Fruit fly (Drosophila melanogaster): ENCODE measurements around the gene Sbp2.

The Sbp2 gene

dm6 chr3L:8340264-8341095, 36.5 kb downstream of the Sbp2 start, which contains the start of the genes Prim1 and CG7083:
Gene Prim1 (plus strand): TSS chr3L:8340314.
Gene CG7083 (plus strand): TSS chr3L:8340785.
- TF ChIP-seq CG10669 (GFP tag; optimal IDR thresholded peaks at IDR 0.05), result peak; percentile 55
- peak; percentile 39; the same call in 1 of the 2 replicates for TF ChIP-seq CG15336 (GFP tag; IDR thresholded peaks at IDR 0.05)
- peak; percentile 54 for TF ChIP-seq CG6808 (GFP tag; optimal IDR thresholded peaks at IDR 0.05)
- peak; percentile 9 for TF ChIP-seq CG8632 (GFP tag; optimal IDR thresholded peaks at IDR 0.05)
- TF ChIP-seq esn (GFP tag; optimal IDR thresholded peaks at IDR 0.05), result peak; percentile 79
- no peak for TF ChIP-seq CG6276 (GFP tag; optimal IDR thresholded peaks at IDR 0.05)
- no peak for TF ChIP-seq CG11294 (GFP tag; IDR thresholded peaks at IDR 0.05)
- TF ChIP-seq topi (GFP tag; optimal IDR thresholded peaks at IDR 0.05), result peak; percentile 67
- no peak for TF ChIP-seq Hr38 (GFP tag; optimal IDR thresholded peaks at IDR 0.05)
- peak; percentile 95 for TF ChIP-seq fkh (GFP tag; optimal IDR thresholded peaks at IDR 0.05)
- TF ChIP-seq Sox102F (GFP tag; optimal IDR thresholded peaks at IDR 0.05), result peak; percentile 69
- TF ChIP-seq vri (GFP tag; optimal IDR thresholded peaks at IDR 0.05), result peak; percentile 93
- TF ChIP-seq spab (GFP tag; optimal IDR thresholded peaks at IDR 0.05), result no peak
- TF ChIP-seq Ets96B (tag; optimal IDR thresholded peaks at IDR 0.05), result peak; percentile 41
- peak; percentile 61 for TF ChIP-seq cyc (GFP tag; optimal IDR thresholded peaks at IDR 0.05)
- TF ChIP-seq lz (GFP tag; optimal IDR thresholded peaks at IDR 0.05), result peak; percentile 74
- peak; percentile 47 for TF ChIP-seq CG34406 (GFP tag; optimal IDR thresholded peaks at IDR 0.05)
- TF ChIP-seq Eip75B (GFP tag; optimal IDR thresholded peaks at IDR 0.05), result peak; percentile 74
- peak; percentile 18 for TF ChIP-seq Eip93F (GFP tag; optimal IDR thresholded peaks at IDR 0.05)
- peak; percentile 52 for TF ChIP-seq Ets21C (GFP tag; optimal IDR thresholded peaks at IDR 0.05)
- peak; percentile 65 for TF ChIP-seq acj6 (GFP tag; optimal IDR thresholded peaks at IDR 0.05)
- TF ChIP-seq Sox15 (GFP tag; optimal IDR thresholded peaks at IDR 0.05), result peak; percentile 2
- TF ChIP-seq fd59A (GFP tag; optimal IDR thresholded peaks at IDR 0.05), result no peak
- TF ChIP-seq Gug (GFP tag; IDR thresholded peaks at IDR 0.05), result peak; percentile 28; the same call in 1 of the 2 replicates
- TF ChIP-seq Lpt (GFP tag; optimal IDR thresholded peaks at IDR 0.05), result no peak
- TF ChIP-seq Hr39 (GFP tag; optimal IDR thresholded peaks at IDR 0.05), result peak; percentile 73
- TF ChIP-seq Sox14 (GFP tag; optimal IDR thresholded peaks at IDR 0.05), result peak; percentile 95
- TF ChIP-seq CG11762 (GFP tag; optimal IDR thresholded peaks at IDR 0.05; ENCODE audit: insufficient read depth), result peak; percentile 60
- TF ChIP-seq net (GFP tag; optimal IDR thresholded peaks at IDR 0.05), result peak; percentile 57
- peak; percentile 68 for TF ChIP-seq CG10631 (GFP tag; optimal IDR thresholded peaks at IDR 0.05)
- no peak for TF ChIP-seq dsx (GFP tag; optimal IDR thresholded peaks at IDR 0.05; ENCODE audit: poor library complexity, severe bottlenecking)
- no peak; the same call in 2 of the 3 replicates for TF ChIP-seq CG6163 (GFP tag; IDR thresholded peaks at IDR 0.05)
- no peak for TF ChIP-seq fd85E (GFP tag; optimal IDR thresholded peaks at IDR 0.05)
- TF ChIP-seq CG6854 (GFP tag; optimal IDR thresholded peaks at IDR 0.05), result peak; percentile 5
- peak; percentile 63 for TF ChIP-seq pdm3 (GFP tag; optimal IDR thresholded peaks at IDR 0.05)
- TF ChIP-seq CG6792 (GFP tag; optimal IDR thresholded peaks at IDR 0.05), result peak; percentile 45
- no peak for TF ChIP-seq dac (GFP tag; optimal IDR thresholded peaks at IDR 0.05)
- no peak for TF ChIP-seq Met (GFP tag; optimal IDR thresholded peaks at IDR 0.05)
- peak; percentile 85 for TF ChIP-seq Eip78C (GFP tag)
- peak; percentile 49 for TF ChIP-seq Smox (GFP tag; optimal IDR thresholded peaks at IDR 0.05)
- TF ChIP-seq CG7368 (GFP tag; optimal IDR thresholded peaks at IDR 0.05), result peak; percentile 62
- TF ChIP-seq Hr4 (GFP tag; optimal IDR thresholded peaks at IDR 0.05), result peak; percentile 70
- TF ChIP-seq CG16779 (tag; optimal IDR thresholded peaks at IDR 0.05), result no peak
- peak; percentile 57 for TF ChIP-seq achi (GFP tag; optimal IDR thresholded peaks at IDR 0.05)
- TF ChIP-seq OdsH (GFP tag; optimal IDR thresholded peaks at IDR 0.05), result peak; percentile 76
- no peak for TF ChIP-seq salr (GFP tag; optimal IDR thresholded peaks at IDR 0.05)
- TF ChIP-seq CG8319 (GFP tag; optimal IDR thresholded peaks at IDR 0.05), result peak; percentile 51
- TF ChIP-seq svp (GFP tag), result peak; percentile 85
- TF ChIP-seq CG31627 (GFP tag; optimal IDR thresholded peaks at IDR 0.05), result peak; percentile 74
- TF ChIP-seq eg (GFP tag; IDR thresholded peaks at IDR 0.05), result no peak
- no peak for TF ChIP-seq CG9139 (GFP tag; optimal IDR thresholded peaks at IDR 0.05)
